Worm (Caenorhabditis elegans) whole organism, midembryonic: ENCODE data around the gene Y40H4A.2.

ENCODE experiments used
- cog-1 ChIP-seq: sonication (generic microtip); optimal IDR thresholded peaks from 2 replicates; lab custom pipeline; 2016; ENCODE audit warnings: missing genetic modification characterization, missing compliant biosample characterization
- flt-1 ChIP-seq: fragments of 200-800 bp; sonication (Bioruptor generic); IDR thresholded peaks from 2 replicates; pipeline ENCODE4 v1.3.6; 2022; ENCODE audit warnings: missing genetic modification characterization, missing compliant biosample characterization
- klf-2 ChIP-seq: fragments of 200-800 bp; sonication (Bioruptor generic); conservative IDR thresholded peaks from 2 replicates; pipeline ENCODE4 v1.3.6; 2022; ENCODE audit warnings: missing genetic modification reagents, missing genetic modification characterization, missing compliant biosample characterization
- ref-1 ChIP-seq: fragments of 200-800 bp; sonication (Bioruptor generic); conservative IDR thresholded peaks from 2 replicates; pipeline ENCODE4 v1.3.6; 2022; ENCODE audit warnings: missing genetic modification reagents, missing genetic modification characterization, missing compliant biosample characterization
- tab-1 ChIP-seq: fragments of 200-800 bp; sonication (Bioruptor generic); IDR thresholded peaks from 2 replicates; pipeline ENCODE4 v1.3.6; 2022; ENCODE audit warnings: missing genetic modification characterization, missing compliant biosample characterization
- ztf-23 ChIP-seq: fragments of 200-800 bp; sonication (Bioruptor generic); IDR thresholded peaks from 2 replicates; pipeline ENCODE4 v1.3.6; 2022; ENCODE audit warnings: missing genetic modification reagents, missing genetic modification characterization, missing compliant biosample characterization
- ztf-29 ChIP-seq: fragments of 200-800 bp; sonication (Bioruptor generic); IDR thresholded peaks from 2 replicates; pipeline ENCODE4 v1.3.6; 2022; ENCODE audit warnings: missing genetic modification reagents, missing genetic modification characterization, missing compliant biosample characterization

DNA sequence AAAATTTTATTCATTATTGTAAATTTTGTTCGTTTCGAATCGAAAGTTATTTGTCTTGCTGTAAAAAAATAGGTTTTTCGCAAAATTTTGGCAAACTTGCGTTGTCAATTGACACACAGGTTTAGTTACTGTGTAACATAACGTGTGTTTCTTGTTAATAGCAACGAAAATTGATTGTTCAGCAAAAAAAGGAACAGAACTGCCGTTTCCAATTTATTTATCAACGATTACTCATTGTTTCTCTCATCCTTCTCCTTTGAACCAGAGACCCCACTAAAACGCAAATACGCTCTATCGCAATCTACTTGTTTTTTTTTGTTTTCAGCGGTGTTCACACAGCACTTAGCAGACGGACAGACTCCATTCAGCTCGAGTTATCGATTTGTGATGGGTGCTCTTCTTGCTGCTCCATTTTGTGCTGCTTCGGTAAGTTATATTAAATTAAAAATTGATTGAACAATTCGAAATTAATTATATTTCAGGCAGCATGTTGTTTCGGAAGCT is 12.5 kb upstream of the Y40H4A.2 start, which contains the start of gene R11H6.2:
- TF ChIP-seq tab-1, result no peak
- TF ChIP-seq ztf-29 (GFP tag; lab: Robert Waterston, UW), result no peak
- TF ChIP-seq cog-1 (tag; lab: Kevin White, UChicago), result no peak
- no peak for TF ChIP-seq ztf-23 (GFP tag; lab: Robert Waterston, UW)
- no peak for TF ChIP-seq flt-1
- TF ChIP-seq klf-2 (GFP tag; lab: Robert Waterston, UW), result no peak
- TF ChIP-seq ref-1 (GFP tag; lab: Robert Waterston, UW), result no peak
